Worm (Caenorhabditis elegans): ENCODE results near the gene ZK262.19.

- TF ChIP-seq W03F9.2 (tag; optimal IDR thresholded peaks at IDR 0.05) (no peak), dao-5 (tag; optimal IDR thresholded peaks at IDR 0.05) (no peak)
These were observed at the start of gene ZK262.19 for ce11 chrV:18425544-18425943.

Data from whole organism, L4/young adult.